Worm (Caenorhabditis elegans): ENCODE results near the gene acdh-2.

DNA sequence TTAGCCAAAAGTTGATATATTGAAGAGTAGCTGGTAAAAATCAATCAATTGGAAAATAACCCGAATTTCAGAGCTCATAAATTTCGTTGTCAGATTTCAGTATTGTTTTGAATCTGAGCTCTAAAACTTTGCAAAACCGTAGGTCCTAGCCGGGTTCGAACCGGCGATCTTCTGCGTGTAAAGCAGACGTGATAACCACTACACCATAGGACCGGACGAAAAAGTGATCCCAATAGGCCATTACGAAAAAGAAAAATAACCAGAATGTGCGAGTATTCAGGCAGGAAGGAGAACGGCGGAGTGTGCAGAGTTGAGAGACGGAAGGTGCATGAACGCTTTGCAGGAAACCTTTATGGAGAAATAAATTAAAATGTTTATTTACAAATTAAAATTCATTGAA, 29.8 kb upstream of the acdh-2 start:
- TF ChIP-seq hnd-1 (tag; optimal IDR thresholded peaks at IDR 0.05) (peak; percentile 20), ama-1 (optimal IDR thresholded peaks at IDR 0.05) (no peak), hmbx-1 (tag; optimal IDR thresholded peaks at IDR 0.05) (peak; percentile 22), tbx-11 (GFP tag; IDR thresholded peaks at IDR 0.05) (peak; percentile 59; the same call in 1 of the 2 replicates), F13C5.2 (tag; optimal IDR thresholded peaks at IDR 0.05) (peak; percentile 33), sea-1 (GFP tag; conservative IDR thresholded peaks at IDR 0.05) (0 out of 2 replicates have a peak, but pooled peaks have one; percentile 64), hmg-4 (GFP tag; optimal IDR thresholded peaks at IDR 0.05) (peak; percentile 76), scrt-1 (GFP tag; IDR thresholded peaks at IDR 0.05) (peak; percentile 66)
